Fruit fly (Drosophila melanogaster): ENCODE measurements around the gene Poxm.
A peak's percentile ranks its signal among the peaks of the same experiment; 100 is the strongest.

Gene Poxm

dm6 chr3R:8300928-8301752 is 32.5 kb downstream of the Poxm start, which contains the start of the genes CG9626 and mRpL1 (continued):
- TF ChIP-seq ham (GFP tag; IDR thresholded peaks at IDR 0.05) (no peak), Chrac-16 (GFP tag; optimal IDR thresholded peaks at IDR 0.05) (no peak), CG11247 (GFP tag; IDR thresholded peaks at IDR 0.05) (no peak), tna (GFP tag; IDR thresholded peaks at IDR 0.05; ENCODE audit: partially characterized antibody) (no peak), fd64A (GFP tag; optimal IDR thresholded peaks at IDR 0.05) (no peak), CG7357 (GFP tag; IDR thresholded peaks at IDR 0.05) (no peak), sim (GFP tag; IDR thresholded peaks at IDR 0.05) (no peak), CG9609 (GFP tag; optimal IDR thresholded peaks at IDR 0.05) (peak; percentile 10), CG10274 (GFP tag; optimal IDR thresholded peaks at IDR 0.05) (no peak), lbe (GFP tag; optimal IDR thresholded peaks at IDR 0.05) (no peak), CG9797 (GFP tag; optimal IDR thresholded peaks at IDR 0.05) (peak; percentile 47), CG13775 (GFP tag; optimal IDR thresholded peaks at IDR 0.05) (no peak), Lhr (GFP tag; optimal IDR thresholded peaks at IDR 0.05) (peak; percentile 86), NC2α (GFP tag; optimal IDR thresholded peaks at IDR 0.05) (no peak), CG8290 (GFP tag; optimal IDR thresholded peaks at IDR 0.05) (peak; percentile 2), CG8290 (tag; optimal IDR thresholded peaks at IDR 0.05) (peak in 1 of 2 experiments; percentile 79), Mad (GFP tag; optimal IDR thresholded peaks at IDR 0.05) (peak; percentile 15), CG1603 (tag; optimal IDR thresholded peaks at IDR 0.05) (peak; percentile 89), bsh (GFP tag; optimal IDR thresholded peaks at IDR 0.05) (no peak), CG2116 (GFP tag; optimal IDR thresholded peaks at IDR 0.05) (peak; percentile 71), pfk (GFP tag; optimal IDR thresholded peaks at IDR 0.05) (no peak), ttk (GFP tag; IDR thresholded peaks at IDR 0.05) (no peak), pum (GFP tag; optimal IDR thresholded peaks at IDR 0.05) (peak; percentile 1), ato (GFP tag; IDR thresholded peaks at IDR 0.05; ENCODE audit: partially characterized antibody) (peak; percentile 70), CG16815 (GFP tag; optimal IDR thresholded peaks at IDR 0.05) (no peak), CG4617 (GFP tag; optimal IDR thresholded peaks at IDR 0.05; ENCODE audit: borderline replicate concordance) (peak; percentile 92), CG18764 (GFP tag; optimal IDR thresholded peaks at IDR 0.05) (no peak), Max (GFP tag; optimal IDR thresholded peaks at IDR 0.05) (peak; percentile 8), zf30C (GFP tag; optimal IDR thresholded peaks at IDR 0.05) (no peak), sug (tag; optimal IDR thresholded peaks at IDR 0.05) (peak; percentile 46), Deaf1 (tag; optimal IDR thresholded peaks at IDR 0.05) (peak; percentile 58), CG4730 (GFP tag; IDR thresholded peaks at IDR 0.05) (no peak)

dm6 chr3R:8292034-8292433 is 41.6 kb downstream of the Poxm start, which contains the start of gene CG31463:
TSS of gene CG31463 (plus strand) at chr3R:8292335.
- TF ChIP-seq stc (GFP tag; IDR thresholded peaks at IDR 0.05) = no peak
- TF ChIP-seq Myb (GFP tag; optimal IDR thresholded peaks at IDR 0.05) = no peak
- TF ChIP-seq exex (tag; optimal IDR thresholded peaks at IDR 0.05) = peak; percentile 81
- peak; percentile 61 for TF ChIP-seq CG34376 (GFP tag; optimal IDR thresholded peaks at IDR 0.05)
- no peak for TF ChIP-seq Asciz (GFP tag; optimal IDR thresholded peaks at IDR 0.05)
- no peak for TF ChIP-seq sisA (GFP tag; IDR thresholded peaks at IDR 0.05)
- 0 out of 2 replicates have a peak, but pooled peaks have one; percentile 11 for TF ChIP-seq GATAe (GFP tag; conservative IDR thresholded peaks at IDR 0.05)
